Worm (Caenorhabditis elegans) whole organism, young adult: ENCODE measurements around the gene anoh-2.

ENCODE experiments used
- F33H1.4 ChIP-seq: fragments of 200-800 bp; sonication (Bioruptor generic); IDR thresholded peaks from 2 replicates; pipeline ENCODE4 v1.3.6; 2022; ENCODE audit warnings: missing genetic modification reagents, missing genetic modification characterization, missing compliant biosample characterization
- F37B4.10 ChIP-seq: fragments of 200-800 bp; sonication (Bioruptor generic); IDR thresholded peaks from 2 replicates; pipeline ENCODE4 v1.3.6; 2022; ENCODE audit warnings: missing genetic modification characterization, missing compliant biosample characterization
- ama-1 ChIP-seq, 3 experiments: fragments of 150-350 bp in 1 of 3; sonication (generic microtip) in 2 of 3; optimal IDR thresholded peaks; 2 replicates each; lab custom pipeline; 2014 to 2018; ENCODE audit warnings: missing biosample characterization in 2 of 3, missing genetic modification characterization in 2 of 3, missing genetic modification reagents in 2 of 3
- ceh-40 ChIP-seq: fragments of 200-800 bp; sonication (Bioruptor generic); IDR thresholded peaks from 2 replicates; pipeline ENCODE4 v1.3.6; 2022; ENCODE audit warnings: missing genetic modification characterization, missing compliant biosample characterization
- ceh-91 ChIP-seq: fragments of 200-800 bp; sonication (Bioruptor generic); IDR thresholded peaks from 2 replicates; pipeline ENCODE4 v1.3.6; 2022; ENCODE audit warnings: missing genetic modification reagents, missing genetic modification characterization, missing compliant biosample characterization
- dpl-1 ChIP-seq: fragments of 150-350 bp; optimal IDR thresholded peaks from 2 replicates; lab custom pipeline; 2014; ENCODE audit warnings: missing biosample characterization, missing genetic modification reagents, missing genetic modification characterization
- mel-28 ChIP-seq: sonication (generic microtip); optimal IDR thresholded peaks from 2 replicates; lab custom pipeline; 2016; ENCODE audit warnings: borderline replicate concordance, mild to moderate bottlenecking, missing genetic modification characterization, missing compliant biosample characterization
- nfyb-1 ChIP-seq: fragments of 200-800 bp; sonication (Bioruptor generic); IDR thresholded peaks from 2 replicates; pipeline ENCODE4 v1.3.6; 2022; ENCODE audit warnings: missing genetic modification reagents, missing genetic modification characterization, missing compliant biosample characterization
- nhr-27 ChIP-seq: fragments of 200-800 bp; sonication (Bioruptor generic); optimal IDR thresholded peaks from 2 replicates; lab custom pipeline; 2018; ENCODE audit warnings: mild to moderate bottlenecking, missing genetic modification characterization, moderate library complexity, missing compliant biosample characterization
- sea-2 ChIP-seq: fragments of 200-800 bp; sonication (Bioruptor generic); IDR thresholded peaks from 2 replicates; pipeline ENCODE4 v1.3.6; 2022; ENCODE audit warnings: missing genetic modification characterization, missing compliant biosample characterization
- snpc-1.3 ChIP-seq: sonication (generic microtip); optimal IDR thresholded peaks from 2 replicates; lab custom pipeline; 2017; ENCODE audit warnings: missing genetic modification characterization, mild to moderate bottlenecking, missing compliant biosample characterization, antibody characterized with exemption, moderate library complexity, missing genotype, missing genetic modification reagents; ENCODE audit not compliant: insufficient read depth
- snpc-4 ChIP-seq, 5 experiments: fragments of 150-350 bp in 1 of 5; sonication (generic microtip) in 4 of 5; optimal IDR thresholded peaks; 2 replicates each; lab custom pipeline; 2014 to 2018; ENCODE audit warnings: missing genetic modification characterization in 5 of 5, missing biosample characterization in 3 of 5, antibody characterized with exemption in 2 of 5, mild to moderate bottlenecking in 2 of 5, missing compliant biosample characterization in 2 of 5, missing genotype in 2 of 5, moderate library complexity in 2 of 5, missing genetic modification reagents in 1 of 5
- unc-62 ChIP-seq: fragments of 150-350 bp; optimal IDR thresholded peaks from 2 replicates; lab custom pipeline; 2014; ENCODE audit warnings: missing biosample characterization, missing genetic modification reagents, missing genetic modification characterization

ce11 chrIV:14618551-14618950 is 39.6 kb upstream of the anoh-2 start:
- no peak for TF ChIP-seq nhr-27 (tag; lab: Kevin White, UChicago)
- TF ChIP-seq ceh-91 (GFP tag; lab: Robert Waterston, UW), result no peak
- TF ChIP-seq ceh-40 (GFP tag; lab: Robert Waterston, UW), result no peak
- no peak for TF ChIP-seq dpl-1 (GFP tag; lab: Kevin White, UChicago)
- no peak for TF ChIP-seq snpc-4 (GFP tag; optimal IDR thresholded peaks at IDR 0.05; lab: Kevin White, UChicago)
- TF ChIP-seq snpc-4 (tag; optimal IDR thresholded peaks at IDR 0.05; lab: Kevin White, UChicago), result no peak
- TF ChIP-seq F37B4.10, result no peak
- TF ChIP-seq ama-1 (optimal IDR thresholded peaks at IDR 0.05; lab: Kevin White, UChicago), result no peak
- TF ChIP-seq ama-1 (GFP tag; optimal IDR thresholded peaks at IDR 0.05; lab: Kevin White, UChicago), result no peak
- TF ChIP-seq unc-62, result no peak
- no peak for TF ChIP-seq snpc-1.3 (tag; lab: Kevin White, UChicago)
- TF ChIP-seq nfyb-1, result peak; percentile 21; the same call in 1 of the 2 replicates
- no peak for TF ChIP-seq sea-2
- TF ChIP-seq mel-28 (tag; lab: Kevin White, UChicago), result no peak
- no peak for TF ChIP-seq F33H1.4
